Fruit fly (Drosophila melanogaster) Kc167 (cell line): ENCODE results near the gene LKRSDH.

Source experiments
- Myc ChIP-seq: fragments of >200 bp; optimal IDR thresholded peaks from 2 replicates; lab custom pipeline; 2017; ENCODE audit warnings: missing external identifiers
- Sin3A ChIP-seq: fragments of >200 bp; optimal IDR thresholded peaks from 2 replicates; lab custom pipeline; 2018; ENCODE audit warnings: missing external identifiers
- h ChIP-seq: fragments of >200 bp; optimal IDR thresholded peaks from 3 replicates; lab custom pipeline; 2018; ENCODE audit warnings: missing external identifiers
- insv ChIP-seq: fragments of >200 bp; optimal IDR thresholded peaks from 3 replicates; lab custom pipeline; 2018; ENCODE audit warnings: missing external identifiers
- psq ChIP-seq: fragments of >200 bp; optimal IDR thresholded peaks from 2 replicates; lab custom pipeline; 2017; ENCODE audit warnings: missing external identifiers
- ttk ChIP-seq: sonication (Bioruptor generic); optimal IDR thresholded peaks from 2 replicates; lab custom pipeline; 2017; ENCODE audit warnings: missing external identifiers

The LKRSDH gene

dm6 chr2L:7790448-7791355, 5.1 kb downstream of the LKRSDH start, which contains the start of gene CG7149:
CG7149 (minus strand) TSS chr2L:7790557.
- no peak for TF ChIP-seq insv (lab: Kevin White, UChicago)
- TF ChIP-seq psq (lab: Kevin White, UChicago), result no peak
- TF ChIP-seq Sin3A (lab: Kevin White, UChicago), result no peak
- no peak for TF ChIP-seq h
- no peak for TF ChIP-seq ttk (lab: Kevin White, UChicago)
- TF ChIP-seq Myc (lab: Kevin White, UChicago), result no peak

- TF ChIP-seq Myc (lab: Kevin White, UChicago) (no peak), ttk (lab: Kevin White, UChicago) (no peak), h (no peak), psq (lab: Kevin White, UChicago) (no peak)
Measured at dm6 chr2L:7790081-7790447, 5.7 kb downstream of the LKRSDH start.

- TF ChIP-seq psq (lab: Kevin White, UChicago) (no peak), ttk (lab: Kevin White, UChicago) (no peak), insv (lab: Kevin White, UChicago) (no peak), Sin3A (lab: Kevin White, UChicago) (no peak), h (no peak), Myc (lab: Kevin White, UChicago) (no peak)
Measured at dm6 chr2L:7788952-7789466, 6.8 kb downstream of the LKRSDH start.

- no peak for TF ChIP-seq h
- TF ChIP-seq psq (lab: Kevin White, UChicago), result no peak
- TF ChIP-seq Sin3A (lab: Kevin White, UChicago), result no peak
- no peak for TF ChIP-seq ttk (lab: Kevin White, UChicago)
- TF ChIP-seq insv (lab: Kevin White, UChicago), result no peak
- TF ChIP-seq Myc (lab: Kevin White, UChicago), result no peak
Measured at dm6 chr2L:7782788-7783401, 12.9 kb downstream of the LKRSDH start, which contains the start of gene Brd7-9. Brd7-9 (plus strand) TSS chr2L:7782865.

- TF ChIP-seq h, result no peak
- TF ChIP-seq insv (lab: Kevin White, UChicago), result no peak
- no peak for TF ChIP-seq ttk (lab: Kevin White, UChicago)
- no peak for TF ChIP-seq Sin3A (lab: Kevin White, UChicago)
- no peak for TF ChIP-seq psq (lab: Kevin White, UChicago)
- TF ChIP-seq Myc (lab: Kevin White, UChicago), result no peak
Measured at dm6 chr2L:7781165-7781564, 14.6 kb downstream of the LKRSDH start, which contains the start of gene CG7164. CG7164 (plus strand) TSS chr2L:7781465.

- TF ChIP-seq insv (lab: Kevin White, UChicago) (no peak), psq (lab: Kevin White, UChicago) (no peak), ttk (lab: Kevin White, UChicago) (no peak), h (no peak), Myc (lab: Kevin White, UChicago) (no peak), Sin3A (lab: Kevin White, UChicago) (no peak)
Measured at dm6 chr2L:7779785-7780184, 16.0 kb downstream of the LKRSDH start, which contains the start of gene Uro. Uro (plus strand) TSS chr2L:7780085.

dm6 chr2L:7777979-7778692, 17.6 kb downstream of the LKRSDH start, which contains the start of gene CG7179:
CG7179 (minus strand) TSS chr2L:7778029.
- no peak for TF ChIP-seq insv (lab: Kevin White, UChicago)
- TF ChIP-seq psq (lab: Kevin White, UChicago), result no peak
- no peak for TF ChIP-seq Myc (lab: Kevin White, UChicago)
- TF ChIP-seq h, result no peak
- TF ChIP-seq Sin3A (lab: Kevin White, UChicago), result no peak
- TF ChIP-seq ttk (lab: Kevin White, UChicago), result no peak

- TF ChIP-seq h (no peak), insv (lab: Kevin White, UChicago) (no peak), Sin3A (lab: Kevin White, UChicago) (no peak), psq (lab: Kevin White, UChicago) (no peak), Myc (lab: Kevin White, UChicago) (no peak), ttk (lab: Kevin White, UChicago) (no peak)
Measured at dm6 chr2L:7775260-7775659, 20.5 kb downstream of the LKRSDH start.

- no peak for TF ChIP-seq psq (lab: Kevin White, UChicago)
- no peak for TF ChIP-seq Myc (lab: Kevin White, UChicago)
- TF ChIP-seq ttk (lab: Kevin White, UChicago), result no peak
- TF ChIP-seq Sin3A (lab: Kevin White, UChicago), result no peak
- TF ChIP-seq insv (lab: Kevin White, UChicago), result no peak
- TF ChIP-seq h, result no peak
Measured at dm6 chr2L:7771891-7772290, 23.9 kb downstream of the LKRSDH start.

dm6 chr2L:7767328-7767727, 28.4 kb downstream of the LKRSDH start, which contains the start of gene CG7191:
CG7191 (plus strand) TSS chr2L:7767628.
- TF ChIP-seq Myc (lab: Kevin White, UChicago), result no peak
- TF ChIP-seq h, result no peak
- no peak for TF ChIP-seq Sin3A (lab: Kevin White, UChicago)
- no peak for TF ChIP-seq psq (lab: Kevin White, UChicago)
- TF ChIP-seq insv (lab: Kevin White, UChicago), result no peak
- no peak for TF ChIP-seq ttk (lab: Kevin White, UChicago)
